Fruit fly (Drosophila melanogaster) whole organism, embryonic: ENCODE data around the gene rempA.

Experiments used
- Ada2b ChIP-seq: fragments of 200-800 bp; sonication (Bioruptor generic); IDR thresholded peaks from 2 replicates; pipeline ENCODE4 v1.3.6; 2022; ENCODE audit warnings: missing biosample characterization, missing genetic modification characterization
- Atf6 ChIP-seq: fragments of 200-800 bp; sonication (Bioruptor generic); IDR thresholded peaks from 2 replicates; pipeline ENCODE4 v1.3.6; 2022; ENCODE audit warnings: missing biosample characterization, missing genetic modification characterization
- BtbVII ChIP-seq: fragments of 200-800 bp; sonication (Bioruptor generic); optimal IDR thresholded peaks from 3 replicates; lab custom pipeline; 2017; ENCODE audit warnings: missing biosample characterization, mild to moderate bottlenecking, missing genetic modification characterization
- C15 ChIP-seq: fragments of 200-800 bp; sonication (Bioruptor generic); IDR thresholded peaks from 3 replicates; pipeline ENCODE4 v1.3.6; 2022; ENCODE audit warnings: missing biosample characterization, missing genetic modification characterization
- CG10543 ChIP-seq: fragments of 200-800 bp; sonication (Bioruptor generic); optimal IDR thresholded peaks from 3 replicates; lab custom pipeline; 2017; ENCODE audit warnings: missing biosample characterization, mild to moderate bottlenecking, missing genetic modification characterization, moderate library complexity
- CG11560 ChIP-seq: fragments of 200-800 bp; sonication (Bioruptor generic); IDR thresholded peaks from 3 replicates; pipeline ENCODE4 v1.3.6; 2022; ENCODE audit warnings: missing biosample characterization, missing genetic modification characterization
- CG11695 ChIP-seq: fragments of 200-800 bp; sonication (Bioruptor generic); IDR thresholded peaks from 3 replicates; pipeline ENCODE4 v1.3.6; 2022; ENCODE audit warnings: missing biosample characterization, missing genetic modification characterization
- CG12299 ChIP-seq: fragments of 200-800 bp; sonication (Bioruptor generic); optimal IDR thresholded peaks from 2 replicates; lab custom pipeline; 2018; ENCODE audit warnings: missing biosample characterization, mild to moderate bottlenecking, missing genetic modification characterization
- CG13287 ChIP-seq: fragments of 200-800 bp; sonication (Bioruptor generic); IDR thresholded peaks from 2 replicates; pipeline ENCODE4 v1.3.6; 2022; ENCODE audit warnings: missing biosample characterization, missing genetic modification characterization; ENCODE audit not compliant: partially characterized antibody
- CG13624 ChIP-seq: fragments of 200-800 bp; sonication (Bioruptor generic); optimal IDR thresholded peaks from 2 replicates; lab custom pipeline; 2016; ENCODE audit warnings: missing biosample characterization, missing genetic modification characterization
- CG15514 ChIP-seq: fragments of 200-800 bp; sonication (Bioruptor generic); optimal IDR thresholded peaks from 3 replicates; lab custom pipeline; 2017; ENCODE audit warnings: missing biosample characterization, missing genetic modification characterization, mild to moderate bottlenecking, moderate library complexity, missing genetic modification reagents
- CG2116 ChIP-seq: fragments of 200-800 bp; sonication (Bioruptor generic); optimal IDR thresholded peaks from 3 replicates; lab custom pipeline; 2018; ENCODE audit warnings: missing biosample characterization, mild to moderate bottlenecking, missing genetic modification characterization
- CG34422 ChIP-seq: fragments of 200-800 bp; sonication (Bioruptor generic); IDR thresholded peaks from 3 replicates; pipeline ENCODE4 v1.3.6; 2022; ENCODE audit warnings: missing biosample characterization, missing genetic modification characterization
- CG3995 ChIP-seq: fragments of 200-800 bp; sonication (Bioruptor generic); optimal IDR thresholded peaks from 3 replicates; lab custom pipeline; 2016; ENCODE audit warnings: missing biosample characterization, missing genetic modification characterization
- CG8388 ChIP-seq: fragments of 200-800 bp; sonication (Bioruptor generic); optimal IDR thresholded peaks from 2 replicates; lab custom pipeline; 2019; ENCODE audit warnings: missing biosample characterization, mild to moderate bottlenecking, missing genetic modification characterization, moderate library complexity
- CG9932 ChIP-seq: fragments of 200-800 bp; sonication (Bioruptor generic); IDR thresholded peaks from 2 replicates; pipeline ENCODE4 v1.3.6; 2022; ENCODE audit warnings: missing biosample characterization, missing genetic modification characterization
- CTCF ChIP-seq: fragments of 200-800 bp; sonication (Bioruptor generic); optimal IDR thresholded peaks from 2 replicates; lab custom pipeline; 2017; ENCODE audit warnings: missing biosample characterization, mild to moderate bottlenecking, missing genetic modification characterization, moderate library complexity
- Dref ChIP-seq: fragments of 200-800 bp; sonication (Bioruptor generic); IDR thresholded peaks from 2 replicates; pipeline ENCODE4 v1.3.6; 2022; ENCODE audit warnings: missing biosample characterization, missing genetic modification characterization
- E2f2 ChIP-seq: fragments of 200-800 bp; sonication (Bioruptor generic); IDR thresholded peaks from 2 replicates; pipeline ENCODE4 v1.3.6; 2022; ENCODE audit warnings: missing biosample characterization, missing genetic modification characterization
- Eip74EF ChIP-seq, 2 experiments: fragments of 200-800 bp in 1 of 2; fragments of >200 bp in 1 of 2; sonication (Bioruptor generic) in 1 of 2; optimal IDR thresholded peaks; 2 replicates each; lab custom pipeline; 2017 to 2019; ENCODE audit warnings: missing biosample characterization in 2 of 2, missing genetic modification characterization in 2 of 2, mild to moderate bottlenecking in 1 of 2, moderate library complexity in 1 of 2
- Ets65A ChIP-seq: fragments of 200-800 bp; sonication (Bioruptor generic); peaks from one replicate; lab custom pipeline; 2016; ENCODE audit warnings: missing biosample characterization, missing genetic modification characterization
- HmgZ ChIP-seq: fragments of 200-800 bp; sonication (Bioruptor generic); optimal IDR thresholded peaks from 2 replicates; lab custom pipeline; 2018; ENCODE audit warnings: missing biosample characterization, mild to moderate bottlenecking, missing genetic modification characterization
- Hr3 ChIP-seq: fragments of 200-800 bp; sonication (Bioruptor generic); optimal IDR thresholded peaks from 3 replicates; lab custom pipeline; 2016; ENCODE audit warnings: missing biosample characterization, missing genetic modification characterization
- Hr39 ChIP-seq: fragments of >200 bp; optimal IDR thresholded peaks from 2 replicates; lab custom pipeline; 2017
- Hr78 ChIP-seq, 2 experiments: fragments of 200-800 bp in 1 of 2; fragments of >200 bp in 1 of 2; sonication (Bioruptor generic) in 1 of 2; optimal IDR thresholded peaks; 2 replicates each; lab custom pipeline; 2017 to 2019; ENCODE audit warnings: missing biosample characterization in 2 of 2, missing genetic modification characterization in 2 of 2, mild to moderate bottlenecking in 1 of 2, moderate library complexity in 1 of 2
- Jarid2 ChIP-seq: fragments of 200-800 bp; sonication (Bioruptor generic); optimal IDR thresholded peaks from 3 replicates; lab custom pipeline; 2017; ENCODE audit warnings: mild to moderate bottlenecking, missing biosample characterization, missing genetic modification reagents, missing genetic modification characterization
- MBD-R2 ChIP-seq: fragments of 200-800 bp; sonication (Bioruptor generic); IDR thresholded peaks from 2 replicates; pipeline ENCODE4 v1.3.6; 2022; ENCODE audit warnings: missing biosample characterization, missing genetic modification characterization
- Ptx1 ChIP-seq: fragments of 200-800 bp; sonication (Bioruptor generic); IDR thresholded peaks from 2 replicates; pipeline ENCODE4 v1.3.6; 2022; ENCODE audit warnings: missing biosample characterization, missing genetic modification characterization
- Rx ChIP-seq: fragments of 200-800 bp; sonication (Bioruptor generic); IDR thresholded peaks from 2 replicates; pipeline ENCODE4 v1.3.6; 2022; ENCODE audit warnings: missing biosample characterization, missing genetic modification characterization
- Scr ChIP-seq: fragments of 200-800 bp; sonication (Bioruptor generic); IDR thresholded peaks from 2 replicates; pipeline ENCODE4 v1.3.6; 2022; ENCODE audit warnings: missing biosample characterization, missing genetic modification characterization; ENCODE audit not compliant: partially characterized antibody
- YL-1 ChIP-seq: fragments of 200-800 bp; sonication (Bioruptor generic); optimal IDR thresholded peaks from 3 replicates; lab custom pipeline; 2017; ENCODE audit warnings: missing biosample characterization, mild to moderate bottlenecking, missing genetic modification characterization
- ato ChIP-seq: fragments of 200-800 bp; sonication (Bioruptor generic); IDR thresholded peaks from 2 replicates; pipeline ENCODE4 v1.3.6; 2022; ENCODE audit warnings: missing biosample characterization, missing genetic modification characterization; ENCODE audit not compliant: partially characterized antibody
- chn ChIP-seq: fragments of 200-800 bp; sonication (Bioruptor generic); optimal IDR thresholded peaks from 2 replicates; lab custom pipeline; 2016; ENCODE audit warnings: missing biosample characterization, missing genetic modification characterization
- cwo ChIP-seq: fragments of 200-800 bp; sonication (Bioruptor generic); optimal IDR thresholded peaks from 3 replicates; lab custom pipeline; 2017; ENCODE audit warnings: missing biosample characterization, missing genetic modification characterization, mild to moderate bottlenecking, moderate library complexity, missing genetic modification reagents
- dimm ChIP-seq: fragments of 200-800 bp; sonication (Bioruptor generic); IDR thresholded peaks from 2 replicates; pipeline ENCODE4 v1.3.6; 2022; ENCODE audit warnings: missing biosample characterization, missing genetic modification characterization
- eve ChIP-seq, 2 experiments: fragments of >200 bp; optimal IDR thresholded peaks; 2 replicates each; lab custom pipeline; 2017; ENCODE audit warnings: missing biosample characterization in 2 of 2, missing genetic modification characterization in 2 of 2
- grn ChIP-seq: fragments of 200-800 bp; sonication (Bioruptor generic); optimal IDR thresholded peaks from 3 replicates; lab custom pipeline; 2017; ENCODE audit warnings: missing biosample characterization, missing genetic modification characterization
- her ChIP-seq: fragments of 200-800 bp; sonication (Bioruptor generic); optimal IDR thresholded peaks from 2 replicates; lab custom pipeline; 2016; ENCODE audit warnings: missing biosample characterization, missing genetic modification characterization
- nom ChIP-seq: fragments of 200-800 bp; sonication (Bioruptor generic); optimal IDR thresholded peaks from 2 replicates; lab custom pipeline; 2017; ENCODE audit warnings: missing biosample characterization, missing genetic modification characterization, mild to moderate bottlenecking, moderate library complexity, missing genetic modification reagents
- otp ChIP-seq: fragments of 200-800 bp; sonication (Bioruptor generic); IDR thresholded peaks from 3 replicates; pipeline ENCODE4, ENCODE4 v1.3.6; 2022; ENCODE audit warnings: missing biosample characterization, missing genetic modification characterization
- pum ChIP-seq: fragments of 200-800 bp; sonication (Bioruptor generic); optimal IDR thresholded peaks from 2 replicates; lab custom pipeline; 2016; ENCODE audit warnings: missing biosample characterization, missing genetic modification characterization
- pzg ChIP-seq: fragments of 200-800 bp; sonication (Bioruptor generic); optimal IDR thresholded peaks from 3 replicates; lab custom pipeline; 2018; ENCODE audit warnings: missing biosample characterization, mild to moderate bottlenecking, missing genetic modification characterization, moderate library complexity
- repo ChIP-seq: fragments of 200-800 bp; sonication (Bioruptor generic); optimal IDR thresholded peaks from 2 replicates; lab custom pipeline; 2016; ENCODE audit warnings: missing biosample characterization, missing genetic modification characterization
- rib ChIP-seq: fragments of 200-800 bp; sonication (Bioruptor generic); IDR thresholded peaks from 2 replicates; pipeline ENCODE4 v1.3.6; 2022; ENCODE audit warnings: missing biosample characterization, missing genetic modification characterization
- schlank ChIP-seq: fragments of 200-800 bp; sonication (Bioruptor generic); optimal IDR thresholded peaks from 2 replicates; lab custom pipeline; 2018; ENCODE audit warnings: missing biosample characterization, mild to moderate bottlenecking, missing genetic modification characterization
- sd ChIP-seq: fragments of 200-800 bp; sonication (Bioruptor generic); optimal IDR thresholded peaks from 3 replicates; lab custom pipeline; 2018; ENCODE audit warnings: missing biosample characterization, mild to moderate bottlenecking, missing genetic modification characterization, moderate library complexity
- stc ChIP-seq: fragments of 200-800 bp; sonication (Bioruptor generic); IDR thresholded peaks from 2 replicates; pipeline ENCODE4 v1.3.6; 2022; ENCODE audit warnings: missing biosample characterization, missing genetic modification characterization
- sug ChIP-seq: fragments of 200-800 bp; optimal IDR thresholded peaks from 2 replicates; lab custom pipeline; 2019; ENCODE audit warnings: missing biosample characterization, mild to moderate bottlenecking, missing genetic modification characterization, moderate library complexity
- zfh1 ChIP-seq: fragments of 200-800 bp; sonication (Bioruptor generic); IDR thresholded peaks from 3 replicates; pipeline ENCODE4 v1.3.6; 2022; ENCODE audit warnings: missing biosample characterization, missing genetic modification characterization

rempA gene

DNA sequence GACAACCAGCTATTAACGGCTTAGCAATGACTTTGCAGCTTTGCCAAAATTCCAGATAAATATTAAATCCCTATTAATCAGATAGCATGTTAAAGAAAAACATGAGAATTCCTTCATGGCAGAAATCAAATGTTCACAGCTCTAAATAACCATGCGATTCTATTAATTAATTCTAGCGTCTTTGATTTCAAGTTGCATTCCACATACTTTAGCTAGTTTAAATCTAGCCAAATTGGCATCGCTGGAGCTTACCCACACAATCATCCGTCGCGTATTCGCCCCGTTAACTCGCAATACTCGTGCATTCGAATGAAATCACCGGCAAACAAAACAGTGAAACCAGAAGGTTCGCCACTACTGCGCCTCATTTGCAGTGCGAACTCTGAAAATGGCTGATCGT lies 799 bp downstream of the rempA start, which contains the start of gene Tspo (continued):
- TF ChIP-seq repo (GFP tag; lab: Kevin White, UChicago) (no peak), CG13624 (GFP tag; lab: Kevin White, UChicago) (peak; percentile 55), Hr3 (no peak), nom (GFP tag; lab: Kevin White, UChicago) (peak; percentile 52), E2f2 (peak; percentile 9; the same call in 1 of the 2 replicates), CG8388 (GFP tag; lab: Kevin White, UChicago) (peak; percentile 45), otp (no peak), sug (tag; lab: Kevin White, UChicago) (no peak), pzg (GFP tag; lab: Kevin White, UChicago) (peak; percentile 24), MBD-R2 (GFP tag; lab: Robert Waterston, UW) (peak; percentile 66), HmgZ (peak; percentile 44), YL-1 (GFP tag; lab: Kevin White, UChicago) (no peak), dimm (GFP tag; lab: Robert Waterston, UW) (no peak), CG2116 (GFP tag; lab: Kevin White, UChicago) (peak; percentile 11), Dref (GFP tag; lab: Robert Waterston, UW) (peak; percentile 19; the same call in 1 of the 2 replicates), CG3995 (GFP tag; lab: Kevin White, UChicago) (peak; percentile 92), CG11695 (GFP tag; lab: Robert Waterston, UW) (no peak), CG34422 (GFP tag; lab: Robert Waterston, UW) (peak; percentile 13; the same call in 1 of the 3 replicates), schlank (tag; lab: Kevin White, UChicago) (no peak), chn (GFP tag; lab: Kevin White, UChicago) (no peak), sd (tag; lab: Kevin White, UChicago) (peak; percentile 80), CG10543 (GFP tag; lab: Kevin White, UChicago) (peak; percentile 34), CG15514 (GFP tag; lab: Kevin White, UChicago) (peak; percentile 9)

dm6 chr2L:552432-552929 lies 7.6 kb downstream of the rempA start, which contains the start of gene Ets21C:
Gene Ets21C (minus strand): TSS chr2L:552923.
- TF ChIP-seq repo (GFP tag; lab: Kevin White, UChicago) (no peak), Scr (0 out of 2 replicates have a peak, but pooled peaks have one; percentile 22), eve (GFP tag; optimal IDR thresholded peaks at IDR 0.05; lab: Kevin White, UChicago) (no peak), CG11560 (tag; lab: Robert Waterston, UW) (no peak), Ada2b (GFP tag; lab: Robert Waterston, UW) (peak; percentile 22; the same call in 1 of the 2 replicates), stc (no peak), rib (GFP tag; lab: Robert Waterston, UW) (0 out of 2 replicates have a peak, but pooled peaks have one; percentile 40), Hr78 (GFP tag; optimal IDR thresholded peaks at IDR 0.05; lab: Kevin White, UChicago) (peak in 1 of 2 experiments; percentile 95), CG12299 (tag; lab: Kevin White, UChicago) (no peak), her (GFP tag; lab: Kevin White, UChicago) (peak; percentile 38), ato (GFP tag; lab: Robert Waterston, UW) (no peak), pum (no peak), chn (GFP tag; lab: Kevin White, UChicago) (peak; percentile 34), Atf6 (GFP tag; lab: Robert Waterston, UW) (peak; percentile 65), zfh1 (GFP tag; lab: Robert Waterston, UW) (0 out of 3 replicates have a peak, but pooled peaks have one; percentile 14), Hr39 (lab: Kevin White, UChicago) (no peak), Rx (no peak), cwo (peak; percentile 37), BtbVII (peak; percentile 90), CG13287 (GFP tag; lab: Robert Waterston, UW) (peak; percentile 65), CG9932 (GFP tag; lab: Robert Waterston, UW) (peak; percentile 36), C15 (GFP tag; lab: Robert Waterston, UW) (no peak), CTCF (GFP tag; lab: Kevin White, UChicago) (no peak), sug (tag; lab: Kevin White, UChicago) (peak; percentile 99), grn (peak; percentile 97), Ptx1 (GFP tag; lab: Robert Waterston, UW) (0 out of 2 replicates have a peak, but pooled peaks have one; percentile 13), Ets65A (GFP tag; lab: Kevin White, UChicago) (no peak), CG34422 (GFP tag; lab: Robert Waterston, UW) (peak; percentile 45; the same call in 1 of the 3 replicates), Jarid2 (GFP tag; lab: Kevin White, UChicago) (peak; percentile 25), Eip74EF (GFP tag; optimal IDR thresholded peaks at IDR 0.05; lab: Kevin White, UChicago) (peak in 1 of 2 experiments; percentile 40)
